Worm (Caenorhabditis elegans): ENCODE results near the gene F59A6.13.

Gene F59A6.13

DNA sequence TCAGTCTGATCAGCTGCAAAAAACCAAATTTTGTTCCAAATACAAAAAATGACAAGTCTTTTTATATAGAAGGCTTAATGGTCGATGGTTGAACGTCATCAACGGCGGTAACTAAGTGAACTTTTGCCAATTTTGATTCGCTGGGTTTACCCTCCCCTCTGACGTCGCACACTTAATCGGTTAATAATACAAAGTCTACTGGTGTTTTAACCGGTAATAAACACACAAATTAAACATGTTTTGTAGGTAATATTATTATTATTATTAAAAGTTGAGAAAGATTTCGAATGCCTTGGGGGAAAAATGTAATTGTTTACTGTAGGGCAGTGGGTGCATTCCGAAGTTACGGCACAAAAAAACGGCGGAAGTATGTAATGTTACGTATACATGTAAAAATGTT, 38.1 kb downstream of the F59A6.13 start, which contains the start of gene pho-12:
Gene pho-12 (minus strand): TSS at position 101 of the 400 bp plus-strand sequence.
- TF ChIP-seq lin-15B (tag; optimal IDR thresholded peaks at IDR 0.05) (no peak), rnt-1 (tag; optimal IDR thresholded peaks at IDR 0.05) (no peak), mab-9 (GFP tag; IDR thresholded peaks at IDR 0.05) (no peak), nhr-47 (tag; optimal IDR thresholded peaks at IDR 0.05) (no peak), nhr-85 (tag) (no peak), lin-14 (GFP tag; optimal IDR thresholded peaks at IDR 0.05) (no peak), grh-1 (GFP tag; IDR thresholded peaks at IDR 0.05) (no peak), snu-23 (GFP tag; optimal IDR thresholded peaks at IDR 0.05) (no peak), blmp-1 (tag; optimal IDR thresholded peaks at IDR 0.05) (no peak), efl-3 (GFP tag; optimal IDR thresholded peaks at IDR 0.05) (no peak), dpl-1 (GFP tag; optimal IDR thresholded peaks at IDR 0.05) (no peak), efl-1 (optimal IDR thresholded peaks at IDR 0.05) (no peak), efl-1 (GFP tag; optimal IDR thresholded peaks at IDR 0.05 in 1 of 2) (no peak), pag-3 (tag; optimal IDR thresholded peaks at IDR 0.05; ENCODE audit: borderline replicate concordance, insufficient read depth) (no peak), lin-13 (GFP tag; optimal IDR thresholded peaks at IDR 0.05) (no peak), Y116A8C.19 (tag; optimal IDR thresholded peaks at IDR 0.05; ENCODE audit: borderline replicate concordance) (no peak), fkh-8 (tag; optimal IDR thresholded peaks at IDR 0.05) (no peak), tlp-1 (tag; optimal IDR thresholded peaks at IDR 0.05) (no peak), zip-4 (GFP tag; optimal IDR thresholded peaks at IDR 0.05) (no peak), ztf-11 (tag; optimal IDR thresholded peaks at IDR 0.05) (no peak), nhr-76 (tag; optimal IDR thresholded peaks at IDR 0.05) (no peak)

DNA sequence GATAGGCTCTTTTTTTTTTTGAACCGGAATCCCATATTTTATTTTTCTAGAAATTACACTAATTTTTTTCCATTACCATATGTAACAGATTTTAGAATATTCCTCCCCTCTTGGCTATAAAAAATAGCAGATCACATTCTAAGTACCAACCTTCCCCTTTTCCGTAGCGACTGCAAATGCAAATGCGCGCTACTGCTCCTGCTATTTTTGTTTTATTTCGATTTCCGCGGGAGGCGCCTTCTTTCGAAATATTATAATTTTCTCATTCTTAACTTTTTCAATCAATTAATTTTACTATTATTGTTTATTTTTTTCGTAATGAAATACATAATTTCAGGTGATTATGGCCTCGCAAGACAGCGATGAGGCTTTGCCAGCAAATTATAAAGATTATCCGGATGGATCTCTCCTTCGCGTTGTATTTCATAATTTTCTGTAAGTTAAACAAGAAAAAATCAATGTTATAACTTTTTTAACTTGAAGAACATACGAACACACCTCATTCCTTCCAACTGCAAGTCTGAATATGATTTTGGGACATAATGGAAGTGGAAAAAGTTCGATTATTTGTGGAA, 39.3 kb downstream of the F59A6.13 start, which contains the start of gene smc-5:
Gene smc-5 (plus strand): TSS at position 332 of the 575 bp plus-strand sequence.
- TF ChIP-seq unc-30 (tag; optimal IDR thresholded peaks at IDR 0.05) (no peak), fkh-8 (tag; optimal IDR thresholded peaks at IDR 0.05) (peak; percentile 75), rnt-1 (tag; optimal IDR thresholded peaks at IDR 0.05) (peak; percentile 82), aly-2 (tag; optimal IDR thresholded peaks at IDR 0.05) (peak; percentile 28), C16A3.4 (tag; optimal IDR thresholded peaks at IDR 0.05) (peak; percentile 92), hlh-4 (tag; optimal IDR thresholded peaks at IDR 0.05) (no peak), nhr-85 (tag) (peak; percentile 69), tlp-1 (tag; optimal IDR thresholded peaks at IDR 0.05) (no peak), nhr-12 (tag; optimal IDR thresholded peaks at IDR 0.05) (no peak), dsc-1 (tag; optimal IDR thresholded peaks at IDR 0.05) (peak; percentile 39), lir-3 (tag; optimal IDR thresholded peaks at IDR 0.05; ENCODE audit: poor library complexity) (peak; percentile 73), nhr-20 (tag; optimal IDR thresholded peaks at IDR 0.05) (peak; percentile 66), egl-13 (tag; optimal IDR thresholded peaks at IDR 0.05) (no peak), nhr-90 (tag; optimal IDR thresholded peaks at IDR 0.05; ENCODE audit: poor library complexity) (peak; percentile 60), pax-3 (tag; optimal IDR thresholded peaks at IDR 0.05) (peak; percentile 53), ztf-4 (tag; optimal IDR thresholded peaks at IDR 0.05) (no peak), lin-35 (GFP tag; optimal IDR thresholded peaks at IDR 0.05) (peak; percentile 84 to 94), irx-1 (tag; optimal IDR thresholded peaks at IDR 0.05) (no peak), zip-4 (GFP tag; optimal IDR thresholded peaks at IDR 0.05) (no peak), zag-1 (tag; optimal IDR thresholded peaks at IDR 0.05) (no peak), tbx-2 (tag; optimal IDR thresholded peaks at IDR 0.05) (peak; percentile 57), aha-1 (tag; optimal IDR thresholded peaks at IDR 0.05) (no peak), nhr-19 (GFP tag; conservative IDR thresholded peaks at IDR 0.05) (peak; percentile 56), fos-1 (tag; optimal IDR thresholded peaks at IDR 0.05) (peak; percentile 54), ceh-90 (tag; optimal IDR thresholded peaks at IDR 0.05) (no peak), unc-62 (GFP tag; optimal IDR thresholded peaks at IDR 0.05) (no peak), grh-1 (GFP tag; IDR thresholded peaks at IDR 0.05) (no peak), isw-1 (GFP tag; IDR thresholded peaks at IDR 0.05) (peak; percentile 71), mdl-1 (tag; optimal IDR thresholded peaks at IDR 0.05) (peak in 1 of 2 experiments; percentile 42), swsn-7 (tag; optimal IDR thresholded peaks at IDR 0.05) (peak; percentile 59), mef-2 (tag; optimal IDR thresholded peaks at IDR 0.05) (peak; percentile 51), vab-15 (tag; optimal IDR thresholded peaks at IDR 0.05) (peak; percentile 60), sptf-1 (tag; optimal IDR thresholded peaks at IDR 0.05) (no peak), nhr-71 (tag; optimal IDR thresholded peaks at IDR 0.05) (peak; percentile 75), lin-14 (GFP tag; optimal IDR thresholded peaks at IDR 0.05) (peak; percentile 69), skn-1 (tag; optimal IDR thresholded peaks at IDR 0.05) (peak; percentile 89), hlh-17 (GFP tag; optimal IDR thresholded peaks at IDR 0.05; ENCODE audit: borderline replicate concordance) (no peak)
